Worm (Caenorhabditis elegans): ENCODE results near the gene aak-1.

- TF ChIP-seq klf-2 (GFP tag; conservative IDR thresholded peaks at IDR 0.05) (no peak), ztf-29 (GFP tag; IDR thresholded peaks at IDR 0.05) (no peak), flt-1 (GFP tag; IDR thresholded peaks at IDR 0.05) (no peak), cog-1 (tag; optimal IDR thresholded peaks at IDR 0.05) (no peak), ref-1 (GFP tag; conservative IDR thresholded peaks at IDR 0.05) (no peak), med-1 (GFP tag; optimal IDR thresholded peaks at IDR 0.05; ENCODE audit: insufficient read depth) (no peak), tab-1 (GFP tag; IDR thresholded peaks at IDR 0.05) (no peak), T22C8.4 (GFP tag; IDR thresholded peaks at IDR 0.05) (no peak)
Observed at ce11 chrIII:8775953-8776352, 15.1 kb upstream of the aak-1 start, which contains the start of gene snap-29.
